Fruit fly (Drosophila melanogaster) whole organism, embryonic: ENCODE measurements around the gene Shmt.
A peak's percentile ranks its signal among the peaks of the same experiment; 100 is the strongest.

Source experiments
- B-H1 ChIP-seq: fragments of 200-800 bp; sonication (Bioruptor generic); IDR thresholded peaks from 3 replicates; pipeline ENCODE4 v1.3.6; 2022; ENCODE audit warnings: missing biosample characterization, missing genetic modification characterization
- CG10274 ChIP-seq: fragments of 200-800 bp; sonication (Bioruptor generic); optimal IDR thresholded peaks from 3 replicates; lab custom pipeline; 2017; ENCODE audit warnings: missing biosample characterization, mild to moderate bottlenecking, missing genetic modification characterization
- CG13287 ChIP-seq: fragments of 200-800 bp; sonication (Bioruptor generic); IDR thresholded peaks from 2 replicates; pipeline ENCODE4 v1.3.6; 2022; ENCODE audit warnings: missing biosample characterization, missing genetic modification characterization; ENCODE audit not compliant: partially characterized antibody
- CG14860 ChIP-seq: fragments of 200-800 bp; sonication (Bioruptor generic); IDR thresholded peaks from 3 replicates; pipeline ENCODE4 v1.3.6; 2022; ENCODE audit warnings: missing biosample characterization, missing genetic modification characterization; ENCODE audit not compliant: partially characterized antibody
- CG17328 ChIP-seq: fragments of 200-800 bp; sonication (Bioruptor generic); IDR thresholded peaks from 2 replicates; pipeline ENCODE4 v1.3.6; 2022; ENCODE audit warnings: missing biosample characterization, missing genetic modification characterization
- CG18764 ChIP-seq: fragments of 200-800 bp; sonication (Bioruptor generic); optimal IDR thresholded peaks from 3 replicates; lab custom pipeline; 2016; ENCODE audit warnings: missing biosample characterization, missing genetic modification characterization
- CG3065 ChIP-seq: fragments of 200-800 bp; sonication (Bioruptor generic); optimal IDR thresholded peaks from 2 replicates; lab custom pipeline; 2016; ENCODE audit warnings: missing biosample characterization, missing genetic modification characterization
- CG33557 ChIP-seq: fragments of 200-800 bp; sonication (Bioruptor generic); optimal IDR thresholded peaks from 2 replicates; lab custom pipeline; 2019; ENCODE audit warnings: missing biosample characterization, mild to moderate bottlenecking, missing genetic modification characterization, moderate library complexity
- CG6683 ChIP-seq: fragments of 200-800 bp; sonication (Bioruptor generic); optimal IDR thresholded peaks from 2 replicates; lab custom pipeline; 2017; ENCODE audit warnings: missing biosample characterization, mild to moderate bottlenecking, missing genetic modification characterization, missing genetic modification reagents
- CG9215 ChIP-seq: fragments of 200-800 bp; sonication (Bioruptor generic); IDR thresholded peaks from 2 replicates; pipeline ENCODE4 v1.3.6; 2022; ENCODE audit warnings: missing biosample characterization, missing genetic modification characterization
- CG9876 ChIP-seq: fragments of 200-800 bp; sonication (Bioruptor generic); optimal IDR thresholded peaks from 2 replicates; lab custom pipeline; 2016; ENCODE audit warnings: missing biosample characterization, missing genetic modification characterization
- Dip3 ChIP-seq: fragments of 200-800 bp; sonication (Bioruptor generic); optimal IDR thresholded peaks from 3 replicates; lab custom pipeline; 2016; ENCODE audit warnings: missing biosample characterization, missing genetic modification characterization
- Poxn ChIP-seq: fragments of 200-800 bp; sonication (Bioruptor generic); IDR thresholded peaks from 2 replicates; pipeline ENCODE4 v1.3.6; 2022; ENCODE audit warnings: missing biosample characterization, missing genetic modification characterization
- Rx ChIP-seq: fragments of 200-800 bp; sonication (Bioruptor generic); IDR thresholded peaks from 2 replicates; pipeline ENCODE4 v1.3.6; 2022; ENCODE audit warnings: missing biosample characterization, missing genetic modification characterization
- Trl ChIP-seq, 3 experiments: fragments of >200 bp in 2 of 3; fragments of 200-800 bp in 1 of 3; sonication (Bioruptor generic) in 1 of 3; optimal IDR thresholded peaks; 2 replicates in 1 of 3; 3 replicates in 2 of 3; lab custom pipeline; 2016 to 2017; ENCODE audit warnings: missing biosample characterization in 1 of 3, missing genetic modification characterization in 1 of 3
- abd-A ChIP-seq: fragments of 200-800 bp; sonication (Bioruptor generic); optimal IDR thresholded peaks from 3 replicates; lab custom pipeline; 2019; ENCODE audit warnings: missing biosample characterization, mild to moderate bottlenecking, missing genetic modification characterization, moderate library complexity
- bbx ChIP-seq: fragments of 200-800 bp; sonication (Bioruptor generic); IDR thresholded peaks from 2 replicates; pipeline ENCODE4 v1.3.6; 2022; ENCODE audit warnings: missing biosample characterization, missing genetic modification characterization; ENCODE audit not compliant: partially characterized antibody
- bsh ChIP-seq, 2 experiments: fragments of 200-800 bp; sonication (Bioruptor generic); optimal IDR thresholded peaks; 2 replicates each; lab custom pipeline; 2017 to 2018; ENCODE audit warnings: mild to moderate bottlenecking in 2 of 2, missing biosample characterization in 2 of 2, missing genetic modification characterization in 2 of 2, moderate library complexity in 1 of 2
- cg ChIP-seq: fragments of 200-800 bp; sonication (Bioruptor generic); optimal IDR thresholded peaks from 3 replicates; lab custom pipeline; 2019; ENCODE audit warnings: missing biosample characterization, mild to moderate bottlenecking, missing genetic modification characterization, moderate library complexity
- ci ChIP-seq: fragments of 200-800 bp; sonication (Bioruptor generic); IDR thresholded peaks from 3 replicates; pipeline ENCODE4 v1.3.6; 2022; ENCODE audit warnings: missing biosample characterization, missing genetic modification characterization
- dmrt99B ChIP-seq: fragments of 200-800 bp; sonication (Bioruptor generic); optimal IDR thresholded peaks from 2 replicates; lab custom pipeline; 2018; ENCODE audit warnings: missing biosample characterization, mild to moderate bottlenecking, missing genetic modification characterization, moderate library complexity
- ewg ChIP-seq: fragments of 200-800 bp; sonication (Bioruptor generic); optimal IDR thresholded peaks from 3 replicates; lab custom pipeline; 2017; ENCODE audit warnings: mild to moderate bottlenecking, missing biosample characterization, missing genetic modification reagents, missing genetic modification characterization
- grau ChIP-seq: fragments of 200-800 bp; optimal IDR thresholded peaks from 3 replicates; lab custom pipeline; 2019; ENCODE audit warnings: missing biosample characterization, mild to moderate bottlenecking, missing genetic modification characterization, moderate library complexity
- gsb ChIP-seq: fragments of 200-800 bp; sonication (Bioruptor generic); IDR thresholded peaks from 2 replicates; pipeline ENCODE4 v1.3.6; 2022; ENCODE audit warnings: missing biosample characterization, missing genetic modification characterization
- lmd ChIP-seq: fragments of 200-800 bp; sonication (Bioruptor generic); IDR thresholded peaks from 2 replicates; pipeline ENCODE4 v1.3.6; 2022; ENCODE audit warnings: missing biosample characterization, missing genetic modification characterization
- pros ChIP-seq: fragments of 200-800 bp; sonication (Bioruptor generic); optimal IDR thresholded peaks from 3 replicates; lab custom pipeline; 2019; ENCODE audit warnings: missing biosample characterization, mild to moderate bottlenecking, missing genetic modification characterization, moderate library complexity
- ranshi ChIP-seq: fragments of 200-800 bp; sonication (Bioruptor generic); IDR thresholded peaks from 2 replicates; pipeline ENCODE4 v1.3.6; 2022; ENCODE audit warnings: missing biosample characterization, missing genetic modification characterization
- sens ChIP-seq: fragments of 200-800 bp; sonication (Bioruptor generic); peaks from one replicate; lab custom pipeline; 2016; ENCODE audit warnings: missing biosample characterization, missing genetic modification characterization
- seq ChIP-seq: fragments of 200-800 bp; sonication (Bioruptor generic); IDR thresholded peaks from 2 replicates; pipeline ENCODE4 v1.3.6; 2022; ENCODE audit warnings: missing biosample characterization, missing genetic modification characterization
- tll ChIP-seq, 2 experiments: fragments of 200-800 bp in 1 of 2; fragments of >200 bp in 1 of 2; sonication (Bioruptor generic) in 1 of 2; optimal IDR thresholded peaks; 2 replicates each; lab custom pipeline; 2017 to 2019; ENCODE audit warnings: missing biosample characterization in 2 of 2, missing genetic modification characterization in 2 of 2, mild to moderate bottlenecking in 1 of 2, moderate library complexity in 1 of 2
- trem ChIP-seq: fragments of 200-800 bp; optimal IDR thresholded peaks from 3 replicates; lab custom pipeline; 2019; ENCODE audit warnings: missing biosample characterization, mild to moderate bottlenecking, missing genetic modification characterization, moderate library complexity
- vfl ChIP-seq: fragments of 200-800 bp; sonication (Bioruptor generic); optimal IDR thresholded peaks from 2 replicates; lab custom pipeline; 2016; ENCODE audit warnings: missing biosample characterization, missing genetic modification characterization
- zen ChIP-seq: fragments of 200-800 bp; sonication (Bioruptor generic); optimal IDR thresholded peaks from 3 replicates; lab custom pipeline; 2018; ENCODE audit warnings: missing biosample characterization, mild to moderate bottlenecking, missing genetic modification characterization, moderate library complexity
- zfh2 ChIP-seq: fragments of 200-800 bp; sonication (Bioruptor generic); optimal IDR thresholded peaks from 2 replicates; lab custom pipeline; 2016; ENCODE audit warnings: missing biosample characterization, missing genetic modification characterization

The Shmt gene

dm6 chrX:5886764-5887555 lies 29.6 kb downstream of the Shmt start (continued):
- no peak for TF ChIP-seq CG9215
- no peak for TF ChIP-seq CG6683 (GFP tag; lab: Kevin White, UChicago)
- no peak for TF ChIP-seq ranshi (GFP tag; lab: Robert Waterston, UW)
- TF ChIP-seq Dip3 (GFP tag; lab: Kevin White, UChicago) = no peak
- 0 out of 3 replicates have a peak, but pooled peaks have one; percentile 45 for TF ChIP-seq ci (GFP tag; lab: Robert Waterston, UW)
- no peak for TF ChIP-seq zfh2 (GFP tag; lab: Kevin White, UChicago)
- TF ChIP-seq B-H1 (GFP tag; lab: Robert Waterston, UW) = no peak
- TF ChIP-seq CG18764 (GFP tag; lab: Kevin White, UChicago) = no peak
- TF ChIP-seq dmrt99B (tag; lab: Kevin White, UChicago) = no peak
- TF ChIP-seq vfl (GFP tag; lab: Kevin White, UChicago) = no peak
- TF ChIP-seq CG13287 = no peak
- no peak for TF ChIP-seq CG10274 (GFP tag; lab: Kevin White, UChicago)
- peak; percentile 43; the same call in 1 of the 2 replicates for TF ChIP-seq CG17328 (GFP tag; lab: Robert Waterston, UW)
- TF ChIP-seq tll (GFP tag; optimal IDR thresholded peaks at IDR 0.05; lab: Kevin White, UChicago) = no peak
- TF ChIP-seq lmd (GFP tag; lab: Robert Waterston, UW) = no peak
- TF ChIP-seq gsb (GFP tag; lab: Robert Waterston, UW) = no peak
- no peak for TF ChIP-seq CG3065 (GFP tag; lab: Kevin White, UChicago)
- no peak for TF ChIP-seq Poxn (GFP tag; lab: Robert Waterston, UW)
- TF ChIP-seq trem (tag; lab: Kevin White, UChicago) = no peak
- TF ChIP-seq CG33557 = peak; percentile 25
- TF ChIP-seq CG14860 = no peak
- TF ChIP-seq Rx (GFP tag; lab: Robert Waterston, UW) = no peak

- TF ChIP-seq CG13287 (no peak), bsh (GFP tag; optimal IDR thresholded peaks at IDR 0.05; lab: Kevin White, UChicago) (peak in 1 of 2 experiments; percentile 4), grau (tag; lab: Kevin White, UChicago) (peak; percentile 5), sens (peak; percentile 26)
These were observed 30.6 kb downstream of the Shmt start for dm6 chrX:5885973-5886372.

dm6 chrX:5885521-5885920 lies 31.1 kb downstream of the Shmt start:
- TF ChIP-seq bbx (GFP tag; lab: Robert Waterston, UW) (no peak), pros (GFP tag; lab: Kevin White, UChicago) (peak; percentile 72), Trl (optimal IDR thresholded peaks at IDR 0.05; lab: Kevin White, UChicago) (peak; percentile 31 to 63), Trl (GFP tag; optimal IDR thresholded peaks at IDR 0.05; lab: Kevin White, UChicago) (no peak), seq (GFP tag; lab: Robert Waterston, UW) (peak; percentile 46; the same call in 1 of the 2 replicates), Dip3 (GFP tag; lab: Kevin White, UChicago) (no peak), ewg (GFP tag; lab: Kevin White, UChicago) (peak; percentile 66), CG9876 (GFP tag; lab: Kevin White, UChicago) (no peak), abd-A (peak; percentile 3), cg (GFP tag; lab: Kevin White, UChicago) (peak; percentile 23), zen (tag; lab: Kevin White, UChicago) (peak; percentile 33)
